Fruit fly (Drosophila melanogaster): ENCODE results near the gene ATPsynE.

Gene ATPsynE

dm6 chr3R:14357405-14357804 lies 30.7 kb downstream of the ATPsynE start (continued):
- TF ChIP-seq CG10274 (GFP tag; optimal IDR thresholded peaks at IDR 0.05) (no peak), ssp (GFP tag; IDR thresholded peaks at IDR 0.05) (peak; percentile 45; the same call in 1 of the 2 replicates), pnt (GFP tag; optimal IDR thresholded peaks at IDR 0.05) (peak; percentile 42), CG30020 (tag; optimal IDR thresholded peaks at IDR 0.05) (no peak), vvl (GFP tag; IDR thresholded peaks at IDR 0.05) (peak; percentile 79), slbo (GFP tag; IDR thresholded peaks at IDR 0.05) (peak; percentile 51), CG15696 (tag; optimal IDR thresholded peaks at IDR 0.05) (peak; percentile 49), Dip2 (GFP tag; IDR thresholded peaks at IDR 0.05) (no peak), mirr (GFP tag; optimal IDR thresholded peaks at IDR 0.05) (no peak), CG6765 (GFP tag; optimal IDR thresholded peaks at IDR 0.05) (no peak), Antp (GFP tag; optimal IDR thresholded peaks at IDR 0.05) (no peak), CG4404 (GFP tag; IDR thresholded peaks at IDR 0.05) (peak; percentile 62), CG8944 (GFP tag; optimal IDR thresholded peaks at IDR 0.05) (no peak), Fer3 (tag; optimal IDR thresholded peaks at IDR 0.05) (peak; percentile 54), dysf (GFP tag; IDR thresholded peaks at IDR 0.05) (no peak), chif (GFP tag; optimal IDR thresholded peaks at IDR 0.05) (peak in 1 of 2 experiments; percentile 28), CG3838 (GFP tag; optimal IDR thresholded peaks at IDR 0.05) (no peak), CG6175 (GFP tag; IDR thresholded peaks at IDR 0.05) (no peak), CG6689 (GFP tag; IDR thresholded peaks at IDR 0.05) (peak; percentile 44; the same call in 1 of the 2 replicates), ttk (GFP tag; IDR thresholded peaks at IDR 0.05) (peak; percentile 62), CG1529 (GFP tag; optimal IDR thresholded peaks at IDR 0.05) (no peak), CG8924 (tag; optimal IDR thresholded peaks at IDR 0.05) (peak; percentile 35), slou (GFP tag; optimal IDR thresholded peaks at IDR 0.05) (no peak), CG12659 (GFP tag; optimal IDR thresholded peaks at IDR 0.05) (no peak), CG15514 (GFP tag; optimal IDR thresholded peaks at IDR 0.05) (no peak), grau (tag; optimal IDR thresholded peaks at IDR 0.05) (peak; percentile 86), Aef1 (GFP tag; IDR thresholded peaks at IDR 0.05) (peak; percentile 45; the same call in 2 of the 3 replicates), dmrt99B (tag; optimal IDR thresholded peaks at IDR 0.05) (peak; percentile 54), CG14860 (GFP tag; IDR thresholded peaks at IDR 0.05; ENCODE audit: partially characterized antibody) (no peak), CG4282 (GFP tag; optimal IDR thresholded peaks at IDR 0.05) (no peak), Hr39 (optimal IDR thresholded peaks at IDR 0.05) (no peak), cas (GFP tag; IDR thresholded peaks at IDR 0.05) (no peak), CG11695 (GFP tag; IDR thresholded peaks at IDR 0.05) (0 out of 3 replicates have a peak, but pooled peaks have one; percentile 25), Sry-δ (GFP tag; optimal IDR thresholded peaks at IDR 0.05) (no peak), CG6654 (GFP tag; optimal IDR thresholded peaks at IDR 0.05) (no peak), bowl (GFP tag; IDR thresholded peaks at IDR 0.05) (no peak), pan (optimal IDR thresholded peaks at IDR 0.05) (no peak), pan (GFP tag; optimal IDR thresholded peaks at IDR 0.05 in 1 of 2, IDR thresholded peaks at IDR 0.05 in 1 of 2) (peak in 1 of 2 experiments; percentile 67), CG3281 (GFP tag; optimal IDR thresholded peaks at IDR 0.05) (peak; percentile 40), prd (optimal IDR thresholded peaks at IDR 0.05) (no peak), prd (GFP tag; IDR thresholded peaks at IDR 0.05) (peak; percentile 88), MTF-1 (GFP tag; optimal IDR thresholded peaks at IDR 0.05; ENCODE audit: borderline replicate concordance) (no peak), gsb-n (tag; optimal IDR thresholded peaks at IDR 0.05) (peak; percentile 13), CG15479 (GFP tag; optimal IDR thresholded peaks at IDR 0.05) (peak; percentile 4), stc (GFP tag; IDR thresholded peaks at IDR 0.05) (0 out of 2 replicates have a peak, but pooled peaks have one; percentile 8), CG8388 (GFP tag; optimal IDR thresholded peaks at IDR 0.05) (peak; percentile 27), PHDP (tag; optimal IDR thresholded peaks at IDR 0.05) (peak; percentile 38), slp2 (GFP tag; optimal IDR thresholded peaks at IDR 0.05) (no peak), org-1 (GFP tag; optimal IDR thresholded peaks at IDR 0.05) (no peak), CG4424 (GFP tag; optimal IDR thresholded peaks at IDR 0.05) (peak; percentile 25), wor (GFP tag; IDR thresholded peaks at IDR 0.05) (peak; percentile 19; the same call in 1 of the 2 replicates), psq (GFP tag; optimal IDR thresholded peaks at IDR 0.05) (no peak), Bdp1 (GFP tag; optimal IDR thresholded peaks at IDR 0.05) (no peak)
